Fruit fly (Drosophila melanogaster) whole organism, embryonic: ENCODE measurements around the gene Invadolysin.

ENCODE experiments used
- Asciz ChIP-seq: fragments of 200-800 bp; sonication (Bioruptor generic); optimal IDR thresholded peaks from 2 replicates; lab custom pipeline; 2017; ENCODE audit warnings: missing biosample characterization, mild to moderate bottlenecking, missing genetic modification characterization, missing genetic modification reagents
- Atf6 ChIP-seq: fragments of 200-800 bp; sonication (Bioruptor generic); IDR thresholded peaks from 2 replicates; pipeline ENCODE4 v1.3.6; 2022; ENCODE audit warnings: missing biosample characterization, missing genetic modification characterization
- BtbVII ChIP-seq: fragments of 200-800 bp; sonication (Bioruptor generic); optimal IDR thresholded peaks from 3 replicates; lab custom pipeline; 2017; ENCODE audit warnings: missing biosample characterization, mild to moderate bottlenecking, missing genetic modification characterization
- CG10209 ChIP-seq: fragments of 200-800 bp; sonication (Bioruptor generic); optimal IDR thresholded peaks from 3 replicates; lab custom pipeline; 2017; ENCODE audit warnings: missing biosample characterization, mild to moderate bottlenecking, missing genetic modification characterization, missing genetic modification reagents
- CG10366 ChIP-seq: fragments of 200-800 bp; sonication (Bioruptor generic); IDR thresholded peaks from 2 replicates; pipeline ENCODE4 v1.3.6; 2022; ENCODE audit warnings: missing biosample characterization, missing genetic modification characterization
- CG1233 ChIP-seq: fragments of 200-800 bp; sonication (Bioruptor generic); optimal IDR thresholded peaks from 4 replicates; lab custom pipeline; 2018; ENCODE audit warnings: missing biosample characterization, mild to moderate bottlenecking, missing genetic modification characterization
- CG12769 ChIP-seq: fragments of 200-800 bp; sonication (Bioruptor generic); optimal IDR thresholded peaks from 2 replicates; lab custom pipeline; 2019; ENCODE audit warnings: missing biosample characterization, mild to moderate bottlenecking, missing genetic modification characterization, moderate library complexity
- CG1603 ChIP-seq: fragments of 200-800 bp; sonication (Bioruptor generic); optimal IDR thresholded peaks from 2 replicates; lab custom pipeline; 2019; ENCODE audit warnings: missing biosample characterization, mild to moderate bottlenecking, missing genetic modification characterization, moderate library complexity
- CG1647 ChIP-seq: fragments of 200-800 bp; sonication (Bioruptor generic); optimal IDR thresholded peaks from 3 replicates; lab custom pipeline; 2016; ENCODE audit warnings: missing biosample characterization, missing genetic modification characterization
- CG17186 ChIP-seq: fragments of 200-800 bp; sonication (Bioruptor generic); optimal IDR thresholded peaks from 3 replicates; lab custom pipeline; 2017; ENCODE audit warnings: missing biosample characterization, missing genetic modification reagents, missing genetic modification characterization
- CG17361 ChIP-seq: fragments of 200-800 bp; sonication (Bioruptor generic); IDR thresholded peaks from 3 replicates; pipeline ENCODE4 v1.3.6; 2022; ENCODE audit warnings: missing biosample characterization, missing genetic modification characterization
- CG17568 ChIP-seq: fragments of 200-800 bp; sonication (Bioruptor generic); optimal IDR thresholded peaks from 2 replicates; lab custom pipeline; 2018; ENCODE audit warnings: missing biosample characterization, mild to moderate bottlenecking, missing genetic modification characterization, moderate library complexity
- CG1792 ChIP-seq: fragments of 200-800 bp; sonication (Bioruptor generic); optimal IDR thresholded peaks from 2 replicates; lab custom pipeline; 2016; ENCODE audit warnings: missing biosample characterization, missing genetic modification characterization
- CG18599 ChIP-seq: fragments of 200-800 bp; sonication (Bioruptor generic); optimal IDR thresholded peaks from 3 replicates; lab custom pipeline; 2017; ENCODE audit warnings: missing biosample characterization, missing genetic modification characterization, mild to moderate bottlenecking, moderate library complexity, missing genetic modification reagents
- CG2202 ChIP-seq: fragments of 200-800 bp; sonication (Bioruptor generic); optimal IDR thresholded peaks from 2 replicates; lab custom pipeline; 2018; ENCODE audit warnings: missing biosample characterization, mild to moderate bottlenecking, missing genetic modification characterization
- CG30020 ChIP-seq: fragments of 200-800 bp; optimal IDR thresholded peaks from 2 replicates; lab custom pipeline; 2019; ENCODE audit warnings: missing biosample characterization, mild to moderate bottlenecking, missing genetic modification characterization, moderate library complexity
- CG31365 ChIP-seq: fragments of 200-800 bp; sonication (Bioruptor generic); optimal IDR thresholded peaks from 2 replicates; lab custom pipeline; 2018; ENCODE audit warnings: missing biosample characterization, mild to moderate bottlenecking, missing genetic modification characterization
- CG31388 ChIP-seq: fragments of 200-800 bp; sonication (Bioruptor generic); optimal IDR thresholded peaks from 2 replicates; lab custom pipeline; 2016; ENCODE audit warnings: missing biosample characterization, missing genetic modification characterization
- CG32772 ChIP-seq: fragments of 200-800 bp; sonication (Bioruptor generic); IDR thresholded peaks from 2 replicates; pipeline ENCODE4 v1.3.6; 2022; ENCODE audit warnings: missing biosample characterization, missing genetic modification characterization
- CG4617 ChIP-seq: fragments of 200-800 bp; sonication (Bioruptor generic); optimal IDR thresholded peaks from 3 replicates; lab custom pipeline; 2016; ENCODE audit warnings: missing biosample characterization, missing genetic modification characterization, borderline replicate concordance
- CG7372 ChIP-seq: fragments of 200-800 bp; sonication (Bioruptor generic); IDR thresholded peaks from 2 replicates; pipeline ENCODE4 v1.3.6; 2022; ENCODE audit warnings: missing biosample characterization, missing genetic modification characterization
- CG8924 ChIP-seq: fragments of 200-800 bp; optimal IDR thresholded peaks from 3 replicates; lab custom pipeline; 2019; ENCODE audit warnings: missing biosample characterization, mild to moderate bottlenecking, missing genetic modification characterization, moderate library complexity
- CG9437 ChIP-seq: fragments of 200-800 bp; sonication (Bioruptor generic); optimal IDR thresholded peaks from 2 replicates; lab custom pipeline; 2018; ENCODE audit warnings: missing biosample characterization, mild to moderate bottlenecking, missing genetic modification characterization
- CG9932 ChIP-seq: fragments of 200-800 bp; sonication (Bioruptor generic); IDR thresholded peaks from 2 replicates; pipeline ENCODE4 v1.3.6; 2022; ENCODE audit warnings: missing biosample characterization, missing genetic modification characterization
- D19B ChIP-seq: fragments of 200-800 bp; sonication (Bioruptor generic); optimal IDR thresholded peaks from 2 replicates; lab custom pipeline; 2017; ENCODE audit warnings: missing biosample characterization, mild to moderate bottlenecking, missing genetic modification characterization
- Deaf1 ChIP-seq: fragments of 200-800 bp; optimal IDR thresholded peaks from 3 replicates; lab custom pipeline; 2019; ENCODE audit warnings: missing biosample characterization, mild to moderate bottlenecking, missing genetic modification characterization, moderate library complexity
- Drgx ChIP-seq: fragments of 200-800 bp; sonication (Bioruptor generic); IDR thresholded peaks from 2 replicates; pipeline ENCODE4 v1.3.6; 2022; ENCODE audit warnings: missing biosample characterization, missing genetic modification characterization
- ERR ChIP-seq: fragments of 200-800 bp; sonication (Bioruptor generic); optimal IDR thresholded peaks from 2 replicates; lab custom pipeline; 2016; ENCODE audit warnings: missing biosample characterization, missing genetic modification characterization
- GATAe ChIP-seq: fragments of 200-800 bp; sonication (Bioruptor generic); conservative IDR thresholded peaks from 2 replicates; pipeline ENCODE4 v1.3.6; 2022; ENCODE audit warnings: missing biosample characterization, missing genetic modification characterization
- Hand ChIP-seq: fragments of 200-800 bp; sonication (Bioruptor generic); optimal IDR thresholded peaks from 2 replicates; lab custom pipeline; 2017; ENCODE audit warnings: mild to moderate bottlenecking, missing biosample characterization, missing genetic modification reagents, missing genetic modification characterization
- HmgZ ChIP-seq: fragments of 200-800 bp; sonication (Bioruptor generic); optimal IDR thresholded peaks from 2 replicates; lab custom pipeline; 2018; ENCODE audit warnings: missing biosample characterization, mild to moderate bottlenecking, missing genetic modification characterization
- Nf-YB ChIP-seq: fragments of 200-800 bp; sonication (Bioruptor generic); optimal IDR thresholded peaks from 3 replicates; lab custom pipeline; 2019; ENCODE audit warnings: missing biosample characterization, mild to moderate bottlenecking, missing genetic modification characterization, moderate library complexity
- Ptx1 ChIP-seq: fragments of 200-800 bp; sonication (Bioruptor generic); IDR thresholded peaks from 2 replicates; pipeline ENCODE4 v1.3.6; 2022; ENCODE audit warnings: missing biosample characterization, missing genetic modification characterization
- Spps ChIP-seq: fragments of 200-800 bp; sonication (Bioruptor generic); optimal IDR thresholded peaks from 2 replicates; lab custom pipeline; 2018; ENCODE audit warnings: missing biosample characterization, mild to moderate bottlenecking, missing genetic modification characterization
- Sry-β ChIP-seq: fragments of 200-800 bp; sonication (Bioruptor generic); optimal IDR thresholded peaks from 2 replicates; lab custom pipeline; 2018; ENCODE audit warnings: missing biosample characterization, mild to moderate bottlenecking, missing genetic modification characterization, moderate library complexity
- Tbp ChIP-seq: fragments of >200 bp; optimal IDR thresholded peaks from 2 replicates; lab custom pipeline; 2018; ENCODE audit warnings: missing biosample characterization, missing genetic modification characterization
- bigmax ChIP-seq: fragments of 200-800 bp; sonication (Bioruptor generic); optimal IDR thresholded peaks from 2 replicates; lab custom pipeline; 2018; ENCODE audit warnings: missing biosample characterization, mild to moderate bottlenecking, missing genetic modification characterization
- crc ChIP-seq: fragments of 200-800 bp; sonication (Bioruptor generic); optimal IDR thresholded peaks from 2 replicates; lab custom pipeline; 2016; ENCODE audit warnings: missing biosample characterization, missing genetic modification characterization
- cwo ChIP-seq: fragments of 200-800 bp; sonication (Bioruptor generic); optimal IDR thresholded peaks from 3 replicates; lab custom pipeline; 2017; ENCODE audit warnings: missing biosample characterization, missing genetic modification characterization, mild to moderate bottlenecking, moderate library complexity, missing genetic modification reagents
- disco-r ChIP-seq: fragments of 200-800 bp; sonication (Bioruptor generic); optimal IDR thresholded peaks from 2 replicates; lab custom pipeline; 2016; ENCODE audit warnings: missing biosample characterization, missing genetic modification characterization
- ems ChIP-seq: fragments of 200-800 bp; sonication (Bioruptor generic); optimal IDR thresholded peaks from 3 replicates; lab custom pipeline; 2016; ENCODE audit warnings: missing biosample characterization, missing genetic modification characterization
- gcm2 ChIP-seq: fragments of 200-800 bp; sonication (Bioruptor generic); optimal IDR thresholded peaks from 2 replicates; lab custom pipeline; 2016; ENCODE audit warnings: missing biosample characterization, missing genetic modification characterization
- jing ChIP-seq: fragments of 200-800 bp; sonication (Bioruptor generic); optimal IDR thresholded peaks from 2 replicates; lab custom pipeline; 2018; ENCODE audit warnings: missing biosample characterization, mild to moderate bottlenecking, missing genetic modification characterization
- lbe ChIP-seq: fragments of 200-800 bp; sonication (Bioruptor generic); optimal IDR thresholded peaks from 2 replicates; lab custom pipeline; 2016; ENCODE audit warnings: missing biosample characterization, mild to moderate bottlenecking, missing genetic modification characterization
- otp ChIP-seq: fragments of 200-800 bp; sonication (Bioruptor generic); IDR thresholded peaks from 3 replicates; pipeline ENCODE4, ENCODE4 v1.3.6; 2022; ENCODE audit warnings: missing biosample characterization, missing genetic modification characterization
- ranshi ChIP-seq: fragments of 200-800 bp; sonication (Bioruptor generic); IDR thresholded peaks from 2 replicates; pipeline ENCODE4 v1.3.6; 2022; ENCODE audit warnings: missing biosample characterization, missing genetic modification characterization
- run ChIP-seq: fragments of 200-800 bp; sonication (Bioruptor generic); optimal IDR thresholded peaks from 3 replicates; lab custom pipeline; 2018; ENCODE audit warnings: missing biosample characterization, mild to moderate bottlenecking, missing genetic modification characterization
- seq ChIP-seq: fragments of 200-800 bp; sonication (Bioruptor generic); IDR thresholded peaks from 2 replicates; pipeline ENCODE4 v1.3.6; 2022; ENCODE audit warnings: missing biosample characterization, missing genetic modification characterization
- sima ChIP-seq: fragments of 200-800 bp; sonication (Bioruptor generic); optimal IDR thresholded peaks from 2 replicates; lab custom pipeline; 2016; ENCODE audit warnings: missing biosample characterization, missing genetic modification characterization
- slp2 ChIP-seq: fragments of 200-800 bp; sonication (Bioruptor generic); optimal IDR thresholded peaks from 2 replicates; lab custom pipeline; 2016; ENCODE audit warnings: missing biosample characterization, missing genetic modification characterization
- trem ChIP-seq: fragments of 200-800 bp; optimal IDR thresholded peaks from 3 replicates; lab custom pipeline; 2019; ENCODE audit warnings: missing biosample characterization, mild to moderate bottlenecking, missing genetic modification characterization, moderate library complexity
- zen2 ChIP-seq: fragments of 200-800 bp; sonication (Bioruptor generic); IDR thresholded peaks from 3 replicates; pipeline ENCODE4 v1.3.6; 2022; ENCODE audit warnings: missing biosample characterization, missing genetic modification characterization; ENCODE audit not compliant: partially characterized antibody

Invadolysin gene

dm6 chr3R:10134341-10134668 lies 10.2 kb upstream of the Invadolysin start (continued):
- TF ChIP-seq CG1647 = peak; percentile 49
- TF ChIP-seq Drgx = no peak
- no peak for TF ChIP-seq Tbp (GFP tag; lab: Kevin White, UChicago)
- peak; percentile 54 for TF ChIP-seq CG17186 (GFP tag; lab: Kevin White, UChicago)
- peak; percentile 54 for TF ChIP-seq ERR (GFP tag; lab: Kevin White, UChicago)
- peak; percentile 58 for TF ChIP-seq CG31365 (tag; lab: Kevin White, UChicago)
- no peak for TF ChIP-seq Spps
- no peak for TF ChIP-seq zen2
- TF ChIP-seq Deaf1 (tag; lab: Kevin White, UChicago) = no peak
- TF ChIP-seq ems = peak; percentile 23
- TF ChIP-seq slp2 (GFP tag; lab: Kevin White, UChicago) = no peak
- no peak for TF ChIP-seq Sry-β (GFP tag; lab: Kevin White, UChicago)
- no peak for TF ChIP-seq cwo (GFP tag; lab: Kevin White, UChicago)
- TF ChIP-seq CG12769 (tag; lab: Kevin White, UChicago) = peak; percentile 51
- no peak for TF ChIP-seq CG10366
- TF ChIP-seq CG1233 (GFP tag; lab: Kevin White, UChicago) = peak; percentile 19
- no peak for TF ChIP-seq ranshi (GFP tag; lab: Robert Waterston, UW)
- no peak for TF ChIP-seq GATAe
- peak; percentile 14 for TF ChIP-seq crc (GFP tag; lab: Kevin White, UChicago)
- TF ChIP-seq Atf6 (GFP tag; lab: Robert Waterston, UW) = no peak
- peak; percentile 65 for TF ChIP-seq CG1603 (tag; lab: Kevin White, UChicago)
- no peak for TF ChIP-seq CG7372
- TF ChIP-seq CG8924 = peak; percentile 17
- no peak for TF ChIP-seq Ptx1 (GFP tag; lab: Robert Waterston, UW)
- peak; percentile 76 for TF ChIP-seq lbe (GFP tag; lab: Kevin White, UChicago)
- no peak for TF ChIP-seq CG30020 (tag; lab: Kevin White, UChicago)
- no peak for TF ChIP-seq CG2202 (tag; lab: Kevin White, UChicago)
- TF ChIP-seq bigmax (GFP tag; lab: Kevin White, UChicago) = no peak
- no peak for TF ChIP-seq gcm2
- no peak for TF ChIP-seq D19B (GFP tag; lab: Kevin White, UChicago)
- TF ChIP-seq CG17361 (GFP tag; lab: Robert Waterston, UW) = no peak; the same call in 2 of the 3 replicates
- TF ChIP-seq run (tag; lab: Kevin White, UChicago) = no peak
- TF ChIP-seq CG4617 (GFP tag; lab: Kevin White, UChicago) = peak; percentile 70
- peak; percentile 47 for TF ChIP-seq CG9932 (GFP tag; lab: Robert Waterston, UW)
- TF ChIP-seq trem (tag; lab: Kevin White, UChicago) = peak; percentile 45
- no peak for TF ChIP-seq disco-r
- no peak for TF ChIP-seq sima (GFP tag; lab: Kevin White, UChicago)
- no peak for TF ChIP-seq otp (GFP tag; lab: Robert Waterston, UW)
- TF ChIP-seq CG9437 (GFP tag; lab: Kevin White, UChicago) = peak; percentile 48
- no peak for TF ChIP-seq Nf-YB
- TF ChIP-seq seq = no peak
- TF ChIP-seq CG10209 = peak; percentile 25
- peak; percentile 56 for TF ChIP-seq HmgZ (tag; lab: Kevin White, UChicago)
- no peak for TF ChIP-seq CG1792 (GFP tag; lab: Kevin White, UChicago)
- TF ChIP-seq Asciz = no peak
- no peak for TF ChIP-seq CG17568 (GFP tag; lab: Kevin White, UChicago)
- no peak for TF ChIP-seq CG32772 (GFP tag; lab: Robert Waterston, UW)
- TF ChIP-seq BtbVII (GFP tag; lab: Kevin White, UChicago) = no peak
- no peak for TF ChIP-seq jing (GFP tag; lab: Kevin White, UChicago)
- TF ChIP-seq CG31388 (GFP tag; lab: Kevin White, UChicago) = no peak
- TF ChIP-seq CG18599 (GFP tag; lab: Kevin White, UChicago) = peak; percentile 64
- TF ChIP-seq Hand = peak; percentile 4
